Fruit fly (Drosophila melanogaster) whole organism, adult: ENCODE data around the gene Cyp1.

Experiments
- CG14711 ChIP-seq: fragments of 200-800 bp; sonication (Bioruptor generic); optimal IDR thresholded peaks from 2 replicates; lab custom pipeline; 2018; ENCODE audit warnings: missing biosample characterization, mild to moderate bottlenecking, missing genetic modification characterization, moderate library complexity
- CG33017 ChIP-seq: fragments of 200-800 bp; sonication (Bioruptor generic); optimal IDR thresholded peaks from 2 replicates; lab custom pipeline; 2018; ENCODE audit warnings: missing biosample characterization, mild to moderate bottlenecking, missing genetic modification characterization, moderate library complexity
- CG7045 ChIP-seq: fragments of 200-800 bp; sonication (Bioruptor generic); optimal IDR thresholded peaks from 2 replicates; lab custom pipeline; 2017; ENCODE audit warnings: missing biosample characterization, mild to moderate bottlenecking, missing genetic modification characterization
- kay ChIP-seq: fragments of 200-800 bp; sonication (Bioruptor generic); peaks from one replicate; lab custom pipeline; 2016; ENCODE audit warnings: missing biosample characterization, missing genetic modification characterization, borderline replicate concordance
- toe ChIP-seq: fragments of 200-800 bp; sonication (Bioruptor generic); optimal IDR thresholded peaks from 2 replicates; lab custom pipeline; 2016; ENCODE audit warnings: missing biosample characterization, missing genetic modification characterization

dm6 chrX:16368585-16368984 is 48.4 kb upstream of the Cyp1 start:
- no peak for TF ChIP-seq toe
- no peak for TF ChIP-seq kay (GFP tag; lab: Kevin White, UChicago)
- TF ChIP-seq CG33017 (tag; lab: Kevin White, UChicago), result no peak
- TF ChIP-seq CG14711 (tag; lab: Kevin White, UChicago), result no peak
- TF ChIP-seq CG7045, result no peak
